Worm (Caenorhabditis elegans): Measurements from ENCODE around the gene fbxb-46.

fbxb-46 gene

ce11 chrII:1525498-1525897, 45.4 kb downstream of the fbxb-46 start, which contains the start of gene Y51H7BR.7:
Gene Y51H7BR.7, minus strand, starts transcription at chrII:1525598.
- TF ChIP-seq unc-62 (GFP tag; optimal IDR thresholded peaks at IDR 0.05), result no peak

DNA sequence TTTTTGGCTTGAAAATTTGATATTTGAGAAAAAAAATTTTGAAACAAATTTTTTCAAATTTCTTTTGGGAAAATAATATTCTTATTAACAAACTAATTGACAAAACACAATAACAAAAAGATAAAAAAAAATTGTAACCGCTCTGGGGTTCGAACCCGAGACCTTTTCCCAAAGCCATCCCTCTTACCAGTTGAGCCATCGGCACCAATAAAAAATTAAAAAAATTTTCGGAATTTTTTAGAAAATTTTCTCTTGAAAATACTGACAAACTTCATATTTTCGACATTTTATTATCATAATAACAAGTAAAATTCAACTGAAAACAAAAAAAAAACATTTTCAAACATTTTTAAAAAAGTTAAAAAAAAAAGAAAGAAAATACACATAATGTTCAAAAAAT, 49.0 kb downstream of the fbxb-46 start:
- TF ChIP-seq unc-62 (GFP tag; optimal IDR thresholded peaks at IDR 0.05), result no peak
